Fruit fly (Drosophila melanogaster) whole organism, embryonic: ENCODE results near the gene CG7156.

Experiments
- CG10565 ChIP-seq: fragments of 200-800 bp; sonication (Bioruptor generic); optimal IDR thresholded peaks from 3 replicates; lab custom pipeline; 2016; ENCODE audit warnings: missing biosample characterization, mild to moderate bottlenecking, missing genetic modification characterization
- CG11247 ChIP-seq: fragments of 200-800 bp; sonication (Bioruptor generic); IDR thresholded peaks from 2 replicates; pipeline ENCODE4 v1.3.6; 2022; ENCODE audit warnings: missing biosample characterization, missing genetic modification characterization
- CG12942 ChIP-seq: fragments of 200-800 bp; sonication (Bioruptor generic); optimal IDR thresholded peaks from 3 replicates; lab custom pipeline; 2016; ENCODE audit warnings: missing biosample characterization, missing genetic modification characterization
- CG13287 ChIP-seq: fragments of 200-800 bp; sonication (Bioruptor generic); IDR thresholded peaks from 2 replicates; pipeline ENCODE4 v1.3.6; 2022; ENCODE audit warnings: missing biosample characterization, missing genetic modification characterization; ENCODE audit not compliant: partially characterized antibody
- CG14710 ChIP-seq: fragments of 200-800 bp; sonication (Bioruptor generic); optimal IDR thresholded peaks from 3 replicates; lab custom pipeline; 2019; ENCODE audit warnings: missing biosample characterization, mild to moderate bottlenecking, missing genetic modification characterization, moderate library complexity
- CG15269 ChIP-seq: fragments of 200-800 bp; sonication (Bioruptor generic); optimal IDR thresholded peaks from 2 replicates; lab custom pipeline; 2018; ENCODE audit warnings: missing biosample characterization, mild to moderate bottlenecking, missing genetic modification characterization, moderate library complexity
- CG16815 ChIP-seq: fragments of 200-800 bp; sonication (Bioruptor generic); optimal IDR thresholded peaks from 3 replicates; lab custom pipeline; 2017; ENCODE audit warnings: missing biosample characterization, mild to moderate bottlenecking, missing genetic modification characterization
- CG2120 ChIP-seq: fragments of 200-800 bp; sonication (Bioruptor generic); optimal IDR thresholded peaks from 3 replicates; lab custom pipeline; 2016; ENCODE audit warnings: missing biosample characterization, missing genetic modification characterization
- CG31365 ChIP-seq: fragments of 200-800 bp; sonication (Bioruptor generic); optimal IDR thresholded peaks from 2 replicates; lab custom pipeline; 2018; ENCODE audit warnings: missing biosample characterization, mild to moderate bottlenecking, missing genetic modification characterization
- CG5953 ChIP-seq: fragments of 200-800 bp; sonication (Bioruptor generic); IDR thresholded peaks from 2 replicates; pipeline ENCODE4 v1.3.6; 2022; ENCODE audit warnings: missing biosample characterization, missing genetic modification characterization
- CG6175 ChIP-seq: fragments of 200-800 bp; sonication (Bioruptor generic); IDR thresholded peaks from 3 replicates; pipeline ENCODE4 v1.3.6; 2022; ENCODE audit warnings: missing biosample characterization, missing genetic modification characterization
- CG6654 ChIP-seq: fragments of 200-800 bp; sonication (Bioruptor generic); optimal IDR thresholded peaks from 2 replicates; lab custom pipeline; 2017; ENCODE audit warnings: missing biosample characterization, mild to moderate bottlenecking, missing genetic modification characterization
- CG7786 ChIP-seq: fragments of 200-800 bp; sonication (Bioruptor generic); optimal IDR thresholded peaks from 2 replicates; lab custom pipeline; 2016; ENCODE audit warnings: missing biosample characterization, missing genetic modification characterization
- CG7987 ChIP-seq: fragments of 200-800 bp; sonication (Bioruptor generic); optimal IDR thresholded peaks from 2 replicates; lab custom pipeline; 2018; ENCODE audit warnings: missing biosample characterization, mild to moderate bottlenecking, missing genetic modification characterization, moderate library complexity
- CG8359 ChIP-seq: fragments of 200-800 bp; sonication (Bioruptor generic); optimal IDR thresholded peaks from 2 replicates; lab custom pipeline; 2017; ENCODE audit warnings: missing biosample characterization, mild to moderate bottlenecking, missing genetic modification characterization, borderline replicate concordance
- CG8944 ChIP-seq: fragments of 200-800 bp; sonication (Bioruptor generic); optimal IDR thresholded peaks from 3 replicates; lab custom pipeline; 2016; ENCODE audit warnings: missing biosample characterization, missing genetic modification characterization
- D19A ChIP-seq: fragments of 200-800 bp; optimal IDR thresholded peaks from 3 replicates; lab custom pipeline; 2019; ENCODE audit warnings: missing biosample characterization, mild to moderate bottlenecking, missing genetic modification characterization, moderate library complexity
- ERR ChIP-seq: fragments of 200-800 bp; sonication (Bioruptor generic); optimal IDR thresholded peaks from 2 replicates; lab custom pipeline; 2016; ENCODE audit warnings: missing biosample characterization, missing genetic modification characterization
- Ets65A ChIP-seq: fragments of 200-800 bp; sonication (Bioruptor generic); peaks from one replicate; lab custom pipeline; 2016; ENCODE audit warnings: missing biosample characterization, missing genetic modification characterization
- Fer2 ChIP-seq: fragments of 200-800 bp; sonication (Bioruptor generic); optimal IDR thresholded peaks from 2 replicates; lab custom pipeline; 2018; ENCODE audit warnings: missing biosample characterization, mild to moderate bottlenecking, missing genetic modification characterization, moderate library complexity
- Jarid2 ChIP-seq: fragments of 200-800 bp; sonication (Bioruptor generic); optimal IDR thresholded peaks from 3 replicates; lab custom pipeline; 2017; ENCODE audit warnings: mild to moderate bottlenecking, missing biosample characterization, missing genetic modification reagents, missing genetic modification characterization
- Meics ChIP-seq: fragments of 200-800 bp; sonication (Bioruptor generic); optimal IDR thresholded peaks from 2 replicates; lab custom pipeline; 2017; ENCODE audit warnings: missing biosample characterization, mild to moderate bottlenecking, missing genetic modification characterization
- Mes4 ChIP-seq: fragments of 200-800 bp; sonication (Bioruptor generic); optimal IDR thresholded peaks from 2 replicates; lab custom pipeline; 2016; ENCODE audit warnings: missing biosample characterization, missing genetic modification characterization
- Nf-YA ChIP-seq: fragments of 200-800 bp; sonication (Bioruptor generic); IDR thresholded peaks from 2 replicates; pipeline ENCODE4 v1.3.6; 2022; ENCODE audit warnings: missing biosample characterization, missing genetic modification characterization
- Optix ChIP-seq: fragments of 200-800 bp; sonication (Bioruptor generic); IDR thresholded peaks from 3 replicates; pipeline ENCODE4 v1.3.6; 2022; ENCODE audit warnings: missing biosample characterization, missing genetic modification characterization
- Sox102F ChIP-seq: fragments of 200-800 bp; sonication (Bioruptor generic); optimal IDR thresholded peaks from 2 replicates; lab custom pipeline; 2018; ENCODE audit warnings: missing biosample characterization, mild to moderate bottlenecking, missing genetic modification characterization, moderate library complexity
- Sry-δ ChIP-seq: fragments of 200-800 bp; sonication (Bioruptor generic); optimal IDR thresholded peaks from 2 replicates; lab custom pipeline; 2016; ENCODE audit warnings: missing biosample characterization, missing genetic modification characterization
- YL-1 ChIP-seq: fragments of 200-800 bp; sonication (Bioruptor generic); optimal IDR thresholded peaks from 3 replicates; lab custom pipeline; 2017; ENCODE audit warnings: missing biosample characterization, mild to moderate bottlenecking, missing genetic modification characterization
- ac ChIP-seq: fragments of 200-800 bp; sonication (Bioruptor generic); optimal IDR thresholded peaks from 3 replicates; lab custom pipeline; 2017; ENCODE audit warnings: missing biosample characterization, mild to moderate bottlenecking, missing genetic modification characterization
- ash1 ChIP-seq: fragments of 200-800 bp; sonication (Bioruptor generic); optimal IDR thresholded peaks from 2 replicates; lab custom pipeline; 2018; ENCODE audit warnings: missing biosample characterization, mild to moderate bottlenecking, missing genetic modification characterization
- bsh ChIP-seq, 2 experiments: fragments of 200-800 bp; sonication (Bioruptor generic); optimal IDR thresholded peaks; 2 replicates each; lab custom pipeline; 2017 to 2018; ENCODE audit warnings: mild to moderate bottlenecking in 2 of 2, missing biosample characterization in 2 of 2, missing genetic modification characterization in 2 of 2, moderate library complexity in 1 of 2
- cas ChIP-seq: fragments of 200-800 bp; sonication (Bioruptor generic); IDR thresholded peaks from 2 replicates; pipeline ENCODE4 v1.3.6; 2022; ENCODE audit warnings: missing biosample characterization, missing genetic modification characterization
- cato ChIP-seq: fragments of 200-800 bp; sonication (Bioruptor generic); optimal IDR thresholded peaks from 2 replicates; lab custom pipeline; 2016; ENCODE audit warnings: missing biosample characterization, missing genetic modification characterization, borderline replicate concordance
- dimm ChIP-seq: fragments of 200-800 bp; sonication (Bioruptor generic); IDR thresholded peaks from 2 replicates; pipeline ENCODE4 v1.3.6; 2022; ENCODE audit warnings: missing biosample characterization, missing genetic modification characterization
- dmrt99B ChIP-seq: fragments of 200-800 bp; sonication (Bioruptor generic); optimal IDR thresholded peaks from 2 replicates; lab custom pipeline; 2018; ENCODE audit warnings: missing biosample characterization, mild to moderate bottlenecking, missing genetic modification characterization, moderate library complexity
- gro ChIP-seq: fragments of 200-800 bp; sonication (Bioruptor generic); optimal IDR thresholded peaks from 2 replicates; lab custom pipeline; 2016; ENCODE audit warnings: missing biosample characterization, missing genetic modification characterization
- hb ChIP-seq: fragments of 200-800 bp; sonication (Bioruptor generic); IDR thresholded peaks from 3 replicates; pipeline ENCODE4 v1.3.6; 2022; ENCODE audit warnings: missing biosample characterization, missing genetic modification characterization; ENCODE audit not compliant: partially characterized antibody
- jumu ChIP-seq: fragments of 200-800 bp; sonication (Bioruptor generic); optimal IDR thresholded peaks from 3 replicates; lab custom pipeline; 2016; ENCODE audit warnings: missing biosample characterization, missing genetic modification characterization
- maf-S ChIP-seq: fragments of 200-800 bp; sonication (Bioruptor generic); optimal IDR thresholded peaks from 2 replicates; lab custom pipeline; 2016; ENCODE audit warnings: missing biosample characterization, missing genetic modification characterization
- nau ChIP-seq: fragments of 200-800 bp; sonication (Bioruptor generic); optimal IDR thresholded peaks from 3 replicates; lab custom pipeline; 2017; ENCODE audit warnings: missing biosample characterization, mild to moderate bottlenecking, missing genetic modification characterization, missing genetic modification reagents
- nom ChIP-seq: fragments of 200-800 bp; sonication (Bioruptor generic); optimal IDR thresholded peaks from 2 replicates; lab custom pipeline; 2017; ENCODE audit warnings: missing biosample characterization, missing genetic modification characterization, mild to moderate bottlenecking, moderate library complexity, missing genetic modification reagents
- org-1 ChIP-seq: fragments of 200-800 bp; sonication (Bioruptor generic); optimal IDR thresholded peaks from 2 replicates; lab custom pipeline; 2017; ENCODE audit warnings: missing biosample characterization, missing genetic modification characterization
- pb ChIP-seq: fragments of 200-800 bp; sonication (Bioruptor generic); optimal IDR thresholded peaks from 3 replicates; lab custom pipeline; 2016; ENCODE audit warnings: missing biosample characterization, missing genetic modification characterization
- pum ChIP-seq: fragments of 200-800 bp; sonication (Bioruptor generic); optimal IDR thresholded peaks from 2 replicates; lab custom pipeline; 2016; ENCODE audit warnings: missing biosample characterization, missing genetic modification characterization
- row ChIP-seq: fragments of 200-800 bp; sonication (Bioruptor generic); IDR thresholded peaks from 3 replicates; pipeline ENCODE4 v1.3.6; 2022; ENCODE audit warnings: missing biosample characterization, missing genetic modification characterization
- so ChIP-seq: fragments of 200-800 bp; sonication (Bioruptor generic); IDR thresholded peaks from 3 replicates; pipeline ENCODE4 v1.3.6; 2022; ENCODE audit warnings: missing biosample characterization, missing genetic modification characterization
- tap ChIP-seq: fragments of 200-800 bp; optimal IDR thresholded peaks from 3 replicates; lab custom pipeline; 2019; ENCODE audit warnings: missing biosample characterization, mild to moderate bottlenecking, missing genetic modification characterization, moderate library complexity
- trem ChIP-seq: fragments of 200-800 bp; optimal IDR thresholded peaks from 3 replicates; lab custom pipeline; 2019; ENCODE audit warnings: missing biosample characterization, mild to moderate bottlenecking, missing genetic modification characterization, moderate library complexity
- twi ChIP-seq: fragments of 200-800 bp; optimal IDR thresholded peaks from 2 replicates; lab custom pipeline; 2019; ENCODE audit warnings: missing biosample characterization, mild to moderate bottlenecking, missing genetic modification characterization, moderate library complexity
- z ChIP-seq: fragments of 200-800 bp; sonication (Bioruptor generic); IDR thresholded peaks from 3 replicates; pipeline ENCODE4 v1.3.6; 2022; ENCODE audit warnings: missing biosample characterization, missing genetic modification characterization

The CG7156 gene

dm6 chr3R:18220211-18220749 is 21.7 kb downstream of the CG7156 start, which contains the start of the genes CG7988 and CG7183 (continued):
- peak; percentile 96 for TF ChIP-seq pum
- TF ChIP-seq D19A (tag; lab: Kevin White, UChicago) = peak; percentile 95
- peak; percentile 97 for TF ChIP-seq CG12942
- peak; percentile 93 for TF ChIP-seq jumu
- peak; percentile 95 for TF ChIP-seq Fer2 (tag; lab: Kevin White, UChicago)
- peak; percentile 73 for TF ChIP-seq pb (GFP tag; lab: Kevin White, UChicago)
- peak; percentile 74; the same call in 1 of the 3 replicates for TF ChIP-seq z (GFP tag; lab: Robert Waterston, UW)
- peak; percentile 98 for TF ChIP-seq dmrt99B (tag; lab: Kevin White, UChicago)
- peak; percentile 60 for TF ChIP-seq CG31365
- peak; percentile 88 for TF ChIP-seq CG7987
- TF ChIP-seq Ets65A = peak; percentile 97
- peak; percentile 93 for TF ChIP-seq CG7786
- TF ChIP-seq CG16815 (GFP tag; lab: Kevin White, UChicago) = peak; percentile 97
- peak; percentile 97 for TF ChIP-seq trem (tag; lab: Kevin White, UChicago)
- TF ChIP-seq ERR = peak; percentile 85
- peak; percentile 98 for TF ChIP-seq CG2120 (GFP tag; lab: Kevin White, UChicago)
- peak; percentile 68 for TF ChIP-seq Sry-δ
- peak; percentile 92 for TF ChIP-seq YL-1 (GFP tag; lab: Kevin White, UChicago)
- peak; percentile 89 for TF ChIP-seq nom
- TF ChIP-seq twi (tag; lab: Kevin White, UChicago) = peak; percentile 97
- TF ChIP-seq hb (GFP tag; lab: Robert Waterston, UW) = no peak
- peak; percentile 100 for TF ChIP-seq row (GFP tag; lab: Robert Waterston, UW)
- peak; percentile 87 for TF ChIP-seq Mes4 (GFP tag; lab: Kevin White, UChicago)
- peak; percentile 93 for TF ChIP-seq CG6175 (GFP tag; lab: Robert Waterston, UW)
- TF ChIP-seq CG6654 (GFP tag; lab: Kevin White, UChicago) = peak; percentile 74
- no peak for TF ChIP-seq Optix (GFP tag; lab: Robert Waterston, UW)
- TF ChIP-seq Meics = peak; percentile 95
- peak; percentile 93 for TF ChIP-seq org-1 (GFP tag; lab: Kevin White, UChicago)
- peak; percentile 98 for TF ChIP-seq CG15269 (tag; lab: Kevin White, UChicago)
- TF ChIP-seq gro (GFP tag; lab: Kevin White, UChicago) = peak; percentile 86
- peak; percentile 95 for TF ChIP-seq cas
- peak; percentile 79 for TF ChIP-seq ac (GFP tag; lab: Kevin White, UChicago)
- TF ChIP-seq CG11247 = peak; percentile 98
- peak; percentile 92 for TF ChIP-seq CG8944 (GFP tag; lab: Kevin White, UChicago)
- peak; percentile 97 for TF ChIP-seq so (GFP tag; lab: Robert Waterston, UW)
- TF ChIP-seq Sox102F (GFP tag; lab: Kevin White, UChicago) = peak; percentile 99
- TF ChIP-seq CG10565 (GFP tag; lab: Kevin White, UChicago) = peak; percentile 87
- TF ChIP-seq CG14710 (tag; lab: Kevin White, UChicago) = peak; percentile 98
- peak; percentile 81 to 99 for TF ChIP-seq bsh (GFP tag; optimal IDR thresholded peaks at IDR 0.05; lab: Kevin White, UChicago)
- peak; percentile 98 for TF ChIP-seq Nf-YA
- peak; percentile 94 for TF ChIP-seq maf-S
- no peak for TF ChIP-seq ash1
- TF ChIP-seq CG13287 (GFP tag; lab: Robert Waterston, UW) = peak; percentile 48; the same call in 1 of the 2 replicates
- peak; percentile 77 for TF ChIP-seq Jarid2 (GFP tag; lab: Kevin White, UChicago)
- peak; percentile 96 for TF ChIP-seq dimm (GFP tag; lab: Robert Waterston, UW)
- TF ChIP-seq cato (GFP tag; lab: Kevin White, UChicago) = peak; percentile 96
- TF ChIP-seq CG8359 = peak; percentile 80
- TF ChIP-seq CG5953 = peak; percentile 93
- TF ChIP-seq nau (GFP tag; lab: Kevin White, UChicago) = no peak
- peak; percentile 97 for TF ChIP-seq tap (tag; lab: Kevin White, UChicago)
